Fruit fly (Drosophila melanogaster) whole organism, embryonic: ENCODE results near the gene CG11382.
A peak's percentile ranks its signal among the peaks of the same experiment; 100 is the strongest.

Experiments
- CG10431 ChIP-seq: fragments of 200-800 bp; sonication (Bioruptor generic); optimal IDR thresholded peaks from 3 replicates; lab custom pipeline; 2018; ENCODE audit warnings: missing biosample characterization, mild to moderate bottlenecking, missing genetic modification characterization
- CG10462 ChIP-seq: fragments of 200-800 bp; sonication (Bioruptor generic); optimal IDR thresholded peaks from 2 replicates; lab custom pipeline; 2016; ENCODE audit warnings: missing biosample characterization, missing genetic modification characterization
- CG10654 ChIP-seq: fragments of 200-800 bp; sonication (Bioruptor generic); optimal IDR thresholded peaks from 2 replicates; lab custom pipeline; 2016; ENCODE audit warnings: missing biosample characterization, missing genetic modification characterization
- CG12299 ChIP-seq: fragments of 200-800 bp; sonication (Bioruptor generic); optimal IDR thresholded peaks from 2 replicates; lab custom pipeline; 2018; ENCODE audit warnings: missing biosample characterization, mild to moderate bottlenecking, missing genetic modification characterization
- CG12391 ChIP-seq: fragments of 200-800 bp; sonication (Bioruptor generic); optimal IDR thresholded peaks from 3 replicates; lab custom pipeline; 2018; ENCODE audit warnings: missing biosample characterization, mild to moderate bottlenecking, missing genetic modification characterization, moderate library complexity
- CG13287 ChIP-seq: fragments of 200-800 bp; sonication (Bioruptor generic); IDR thresholded peaks from 2 replicates; pipeline ENCODE4 v1.3.6; 2022; ENCODE audit warnings: missing biosample characterization, missing genetic modification characterization; ENCODE audit not compliant: partially characterized antibody
- CG13894 ChIP-seq: fragments of 200-800 bp; sonication (Bioruptor generic); optimal IDR thresholded peaks from 3 replicates; lab custom pipeline; 2018; ENCODE audit warnings: missing biosample characterization, mild to moderate bottlenecking, missing genetic modification characterization, moderate library complexity
- CG14050 ChIP-seq: fragments of 200-800 bp; sonication (Bioruptor generic); IDR thresholded peaks from 3 replicates; pipeline ENCODE4 v1.3.6; 2022; ENCODE audit warnings: missing biosample characterization, missing genetic modification characterization
- CG14710 ChIP-seq: fragments of 200-800 bp; sonication (Bioruptor generic); optimal IDR thresholded peaks from 3 replicates; lab custom pipeline; 2019; ENCODE audit warnings: missing biosample characterization, mild to moderate bottlenecking, missing genetic modification characterization, moderate library complexity
- CG14860 ChIP-seq: fragments of 200-800 bp; sonication (Bioruptor generic); IDR thresholded peaks from 3 replicates; pipeline ENCODE4 v1.3.6; 2022; ENCODE audit warnings: missing biosample characterization, missing genetic modification characterization; ENCODE audit not compliant: partially characterized antibody
- CG2120 ChIP-seq: fragments of 200-800 bp; sonication (Bioruptor generic); optimal IDR thresholded peaks from 3 replicates; lab custom pipeline; 2016; ENCODE audit warnings: missing biosample characterization, missing genetic modification characterization
- CG32532 ChIP-seq: fragments of 200-800 bp; sonication (Bioruptor generic); IDR thresholded peaks from 2 replicates; pipeline ENCODE4 v1.3.6; 2022; ENCODE audit warnings: missing biosample characterization, missing genetic modification characterization
- CG3407 ChIP-seq: fragments of 200-800 bp; sonication (Bioruptor generic); optimal IDR thresholded peaks from 2 replicates; lab custom pipeline; 2018; ENCODE audit warnings: missing biosample characterization, mild to moderate bottlenecking, missing genetic modification characterization
- CG5245 ChIP-seq: fragments of 200-800 bp; sonication (Bioruptor generic); optimal IDR thresholded peaks from 3 replicates; lab custom pipeline; 2016; ENCODE audit warnings: missing biosample characterization, missing genetic modification characterization
- CG6654 ChIP-seq: fragments of 200-800 bp; sonication (Bioruptor generic); optimal IDR thresholded peaks from 2 replicates; lab custom pipeline; 2017; ENCODE audit warnings: missing biosample characterization, mild to moderate bottlenecking, missing genetic modification characterization
- CG6813 ChIP-seq: fragments of 200-800 bp; sonication (Bioruptor generic); optimal IDR thresholded peaks from 2 replicates; lab custom pipeline; 2017; ENCODE audit warnings: missing biosample characterization, missing genetic modification characterization, mild to moderate bottlenecking, moderate library complexity, missing genetic modification reagents
- CG7271 ChIP-seq: fragments of 200-800 bp; sonication (Bioruptor generic); optimal IDR thresholded peaks from 2 replicates; lab custom pipeline; 2018; ENCODE audit warnings: missing biosample characterization, mild to moderate bottlenecking, missing genetic modification characterization, moderate library complexity
- CG7372 ChIP-seq: fragments of 200-800 bp; sonication (Bioruptor generic); IDR thresholded peaks from 2 replicates; pipeline ENCODE4 v1.3.6; 2022; ENCODE audit warnings: missing biosample characterization, missing genetic modification characterization
- CG7839 ChIP-seq: fragments of 200-800 bp; sonication (Bioruptor generic); optimal IDR thresholded peaks from 3 replicates; lab custom pipeline; 2018; ENCODE audit warnings: missing biosample characterization, mild to moderate bottlenecking, missing genetic modification characterization, moderate library complexity
- CG7928 ChIP-seq: fragments of 200-800 bp; sonication (Bioruptor generic); optimal IDR thresholded peaks from 2 replicates; lab custom pipeline; 2017; ENCODE audit warnings: missing biosample characterization, mild to moderate bottlenecking, missing genetic modification characterization
- CG8281 ChIP-seq: fragments of 200-800 bp; sonication (Bioruptor generic); optimal IDR thresholded peaks from 2 replicates; lab custom pipeline; 2018; ENCODE audit warnings: missing biosample characterization, mild to moderate bottlenecking, missing genetic modification characterization, moderate library complexity
- CG8924 ChIP-seq: fragments of 200-800 bp; optimal IDR thresholded peaks from 3 replicates; lab custom pipeline; 2019; ENCODE audit warnings: missing biosample characterization, mild to moderate bottlenecking, missing genetic modification characterization, moderate library complexity
- CG9817 ChIP-seq: fragments of 200-800 bp; sonication (Bioruptor generic); optimal IDR thresholded peaks from 2 replicates; lab custom pipeline; 2018; ENCODE audit warnings: missing biosample characterization, mild to moderate bottlenecking, missing genetic modification characterization, moderate library complexity
- Deaf1 ChIP-seq: fragments of 200-800 bp; optimal IDR thresholded peaks from 3 replicates; lab custom pipeline; 2019; ENCODE audit warnings: missing biosample characterization, mild to moderate bottlenecking, missing genetic modification characterization, moderate library complexity
- Dip2 ChIP-seq: fragments of 200-800 bp; sonication (Bioruptor generic); IDR thresholded peaks from 2 replicates; pipeline ENCODE4 v1.3.6; 2022; ENCODE audit warnings: missing biosample characterization, missing genetic modification characterization
- Doc3 ChIP-seq: fragments of 200-800 bp; sonication (Bioruptor generic); IDR thresholded peaks from 3 replicates; pipeline ENCODE4 v1.3.6; 2022; ENCODE audit warnings: missing biosample characterization, missing genetic modification characterization; ENCODE audit not compliant: partially characterized antibody
- Lhr ChIP-seq: fragments of 200-800 bp; sonication (Bioruptor generic); optimal IDR thresholded peaks from 3 replicates; lab custom pipeline; 2017; ENCODE audit warnings: mild to moderate bottlenecking, missing biosample characterization, missing genetic modification reagents, missing genetic modification characterization
- Lpt ChIP-seq: fragments of >200 bp; optimal IDR thresholded peaks from 2 replicates; lab custom pipeline; 2018; ENCODE audit warnings: missing biosample characterization, missing genetic modification characterization
- Stat92E ChIP-seq, 3 experiments: fragments of >200 bp in 2 of 3; fragments of 200-800 bp in 1 of 3; sonication (Bioruptor generic) in 1 of 3; optimal IDR thresholded peaks; 2 replicates each; lab custom pipeline; 2017 to 2019; ENCODE audit warnings: missing biosample characterization in 3 of 3, missing genetic modification characterization in 3 of 3, mild to moderate bottlenecking in 1 of 3, moderate library complexity in 1 of 3
- amos ChIP-seq: fragments of 200-800 bp; sonication (Bioruptor generic); IDR thresholded peaks from 2 replicates; pipeline ENCODE4 v1.3.6; 2022; ENCODE audit warnings: missing biosample characterization, missing genetic modification characterization; ENCODE audit not compliant: partially characterized antibody
- ara ChIP-seq: fragments of 200-800 bp; sonication (Bioruptor generic); IDR thresholded peaks from 2 replicates; pipeline ENCODE4 v1.3.6; 2022; ENCODE audit warnings: missing biosample characterization, missing genetic modification characterization
- cas ChIP-seq: fragments of 200-800 bp; sonication (Bioruptor generic); IDR thresholded peaks from 2 replicates; pipeline ENCODE4 v1.3.6; 2022; ENCODE audit warnings: missing biosample characterization, missing genetic modification characterization
- cato ChIP-seq: fragments of 200-800 bp; sonication (Bioruptor generic); optimal IDR thresholded peaks from 2 replicates; lab custom pipeline; 2016; ENCODE audit warnings: missing biosample characterization, missing genetic modification characterization, borderline replicate concordance
- dmrt99B ChIP-seq: fragments of 200-800 bp; sonication (Bioruptor generic); optimal IDR thresholded peaks from 2 replicates; lab custom pipeline; 2018; ENCODE audit warnings: missing biosample characterization, mild to moderate bottlenecking, missing genetic modification characterization, moderate library complexity
- dpn ChIP-seq, 2 experiments: fragments of 200-800 bp; sonication (Bioruptor generic); optimal IDR thresholded peaks; 3 replicates each; lab custom pipeline; 2016; ENCODE audit warnings: missing biosample characterization in 2 of 2, missing genetic modification characterization in 2 of 2
- grau ChIP-seq: fragments of 200-800 bp; optimal IDR thresholded peaks from 3 replicates; lab custom pipeline; 2019; ENCODE audit warnings: missing biosample characterization, mild to moderate bottlenecking, missing genetic modification characterization, moderate library complexity
- gro ChIP-seq: fragments of 200-800 bp; sonication (Bioruptor generic); optimal IDR thresholded peaks from 2 replicates; lab custom pipeline; 2016; ENCODE audit warnings: missing biosample characterization, missing genetic modification characterization
- kah ChIP-seq: fragments of 200-800 bp; sonication (Bioruptor generic); optimal IDR thresholded peaks from 2 replicates; lab custom pipeline; 2018; ENCODE audit warnings: missing biosample characterization, mild to moderate bottlenecking, missing genetic modification characterization
- pnt ChIP-seq: fragments of 200-800 bp; sonication (Bioruptor generic); optimal IDR thresholded peaks from 3 replicates; lab custom pipeline; 2016; ENCODE audit warnings: missing biosample characterization, missing genetic modification characterization
- prd ChIP-seq, 3 experiments: fragments of >200 bp in 2 of 3; fragments of 200-800 bp in 1 of 3; sonication (Bioruptor generic) in 1 of 3; optimal IDR thresholded peaks in 2 of 3; IDR thresholded peaks in 1 of 3; 2 replicates in 2 of 3; 3 replicates in 1 of 3; pipeline versions ENCODE4 v1.3.6 to Lab custom; 2017 to 2022; ENCODE audit warnings: missing biosample characterization in 1 of 3, missing genetic modification characterization in 1 of 3
- row ChIP-seq: fragments of 200-800 bp; sonication (Bioruptor generic); IDR thresholded peaks from 3 replicates; pipeline ENCODE4 v1.3.6; 2022; ENCODE audit warnings: missing biosample characterization, missing genetic modification characterization
- run ChIP-seq: fragments of 200-800 bp; sonication (Bioruptor generic); optimal IDR thresholded peaks from 3 replicates; lab custom pipeline; 2018; ENCODE audit warnings: missing biosample characterization, mild to moderate bottlenecking, missing genetic modification characterization
- scrt ChIP-seq: fragments of 200-800 bp; sonication (Bioruptor generic); optimal IDR thresholded peaks from 2 replicates; lab custom pipeline; 2018; ENCODE audit warnings: missing biosample characterization, mild to moderate bottlenecking, missing genetic modification characterization, moderate library complexity
- sens ChIP-seq: fragments of 200-800 bp; sonication (Bioruptor generic); peaks from one replicate; lab custom pipeline; 2016; ENCODE audit warnings: missing biosample characterization, missing genetic modification characterization
- sna ChIP-seq: fragments of 200-800 bp; sonication (Bioruptor generic); IDR thresholded peaks from 2 replicates; pipeline ENCODE4 v1.3.6; 2022; ENCODE audit warnings: missing biosample characterization, missing genetic modification characterization; ENCODE audit not compliant: partially characterized antibody
- sob ChIP-seq: fragments of 200-800 bp; sonication (Bioruptor generic); IDR thresholded peaks from 2 replicates; pipeline ENCODE4 v1.3.6; 2022; ENCODE audit warnings: missing biosample characterization, missing genetic modification characterization
- sug ChIP-seq: fragments of 200-800 bp; optimal IDR thresholded peaks from 2 replicates; lab custom pipeline; 2019; ENCODE audit warnings: missing biosample characterization, mild to moderate bottlenecking, missing genetic modification characterization, moderate library complexity
- zen ChIP-seq: fragments of 200-800 bp; sonication (Bioruptor generic); optimal IDR thresholded peaks from 3 replicates; lab custom pipeline; 2018; ENCODE audit warnings: missing biosample characterization, mild to moderate bottlenecking, missing genetic modification characterization, moderate library complexity
- zf30C ChIP-seq: fragments of 200-800 bp; sonication (Bioruptor generic); optimal IDR thresholded peaks from 3 replicates; lab custom pipeline; 2018; ENCODE audit warnings: missing biosample characterization, mild to moderate bottlenecking, missing genetic modification characterization

Gene CG11382

DNA sequence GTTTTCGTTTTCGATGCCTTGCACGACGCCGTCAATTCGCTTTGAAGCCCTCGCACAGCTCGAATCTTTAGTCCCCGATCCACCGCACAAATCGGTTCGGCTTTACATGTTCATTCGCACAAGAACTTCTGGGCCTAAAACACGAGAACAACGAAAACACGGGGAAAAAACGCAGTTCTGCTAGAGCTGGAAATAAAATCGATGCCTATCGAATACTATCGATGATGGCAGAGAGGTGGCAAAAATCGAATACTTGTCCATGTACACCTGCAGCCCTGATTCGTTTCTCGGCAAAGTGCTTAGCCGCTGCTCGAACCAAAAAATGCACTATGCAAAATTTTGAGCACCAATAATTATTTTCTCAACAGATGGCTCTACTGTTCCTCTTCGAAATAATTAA, 26.7 kb downstream of the CG11382 start, which contains the start of gene CG3638 (continued):
- no peak for TF ChIP-seq CG10431 (GFP tag; lab: Kevin White, UChicago)
- TF ChIP-seq CG13287 (GFP tag; lab: Robert Waterston, UW): peak; percentile 88
- no peak for TF ChIP-seq CG6654 (GFP tag; lab: Kevin White, UChicago)
- peak; percentile 12 for TF ChIP-seq CG7839 (tag; lab: Kevin White, UChicago)
- TF ChIP-seq CG12299 (tag; lab: Kevin White, UChicago): peak; percentile 0
- peak; percentile 85 for TF ChIP-seq amos
- TF ChIP-seq sug (tag; lab: Kevin White, UChicago): peak; percentile 32
- TF ChIP-seq Stat92E (GFP tag; optimal IDR thresholded peaks at IDR 0.05; lab: Kevin White, UChicago): no peak
- TF ChIP-seq sna: peak; percentile 71; the same call in 1 of the 2 replicates
- no peak for TF ChIP-seq prd (optimal IDR thresholded peaks at IDR 0.05; lab: Kevin White, UChicago)
- TF ChIP-seq prd (GFP tag; IDR thresholded peaks at IDR 0.05; lab: Robert Waterston, UW): peak; percentile 34; the same call in 1 of the 3 replicates
- no peak for TF ChIP-seq CG7372
- no peak for TF ChIP-seq sob (GFP tag; lab: Robert Waterston, UW)
- no peak for TF ChIP-seq CG10654 (GFP tag; lab: Kevin White, UChicago)
- TF ChIP-seq Doc3 (GFP tag; lab: Robert Waterston, UW): peak; percentile 54; the same call in 1 of the 3 replicates
- TF ChIP-seq CG14860 (GFP tag; lab: Robert Waterston, UW): peak; percentile 51
- TF ChIP-seq CG2120 (GFP tag; lab: Kevin White, UChicago): peak; percentile 37
- no peak for TF ChIP-seq CG14050 (GFP tag; lab: Robert Waterston, UW)
- peak; percentile 19 for TF ChIP-seq CG12391
- TF ChIP-seq Lpt: no peak
- TF ChIP-seq dmrt99B (tag; lab: Kevin White, UChicago): no peak
- TF ChIP-seq Lhr (GFP tag; lab: Kevin White, UChicago): peak; percentile 89
- TF ChIP-seq CG5245 (GFP tag; lab: Kevin White, UChicago): no peak
- TF ChIP-seq CG3407 (GFP tag; lab: Kevin White, UChicago): no peak
- TF ChIP-seq sens (GFP tag; lab: Kevin White, UChicago): peak; percentile 81
- peak; percentile 27 for TF ChIP-seq grau (tag; lab: Kevin White, UChicago)
- peak; percentile 43 for TF ChIP-seq zen (tag; lab: Kevin White, UChicago)
- no peak for TF ChIP-seq cato (GFP tag; lab: Kevin White, UChicago)
- no peak for TF ChIP-seq Dip2 (GFP tag; lab: Robert Waterston, UW)
- peak; percentile 67 for TF ChIP-seq Deaf1 (tag; lab: Kevin White, UChicago)
- peak; percentile 97 for TF ChIP-seq zf30C (GFP tag; lab: Kevin White, UChicago)
- TF ChIP-seq CG9817 (tag; lab: Kevin White, UChicago): peak; percentile 16
- peak; percentile 58; the same call in 1 of the 2 replicates for TF ChIP-seq CG32532 (GFP tag; lab: Robert Waterston, UW)
- no peak for TF ChIP-seq CG8281 (tag; lab: Kevin White, UChicago)
- TF ChIP-seq run: no peak
- TF ChIP-seq ara: no peak
- peak; percentile 15 for TF ChIP-seq scrt (GFP tag; lab: Kevin White, UChicago)
- peak; percentile 52 for TF ChIP-seq gro (GFP tag; lab: Kevin White, UChicago)
- TF ChIP-seq row: peak; percentile 46
- TF ChIP-seq CG7271 (tag; lab: Kevin White, UChicago): peak; percentile 9
- peak; percentile 63 for TF ChIP-seq CG8924 (tag; lab: Kevin White, UChicago)
- no peak for TF ChIP-seq cas (GFP tag; lab: Robert Waterston, UW)
- TF ChIP-seq dpn (GFP tag; optimal IDR thresholded peaks at IDR 0.05; lab: Kevin White, UChicago): peak; percentile 51 to 55
- TF ChIP-seq CG13894 (tag; lab: Kevin White, UChicago): peak; percentile 98
- no peak for TF ChIP-seq CG10462 (GFP tag; lab: Kevin White, UChicago)
- TF ChIP-seq CG7928 (GFP tag; lab: Kevin White, UChicago): peak; percentile 96
- TF ChIP-seq kah: no peak
- no peak for TF ChIP-seq pnt
- peak; percentile 63 for TF ChIP-seq CG14710
- TF ChIP-seq CG6813 (GFP tag; lab: Kevin White, UChicago): no peak
